Fruit fly (Drosophila melanogaster): ENCODE results near the gene Tango10.

Tango10 gene

dm6 chrX:11685918-11686640 lies 34.0 kb upstream of the Tango10 start (continued):
- TF ChIP-seq salm (tag; optimal IDR thresholded peaks at IDR 0.05) (peak; percentile 20), Neu2 (GFP tag; optimal IDR thresholded peaks at IDR 0.05; ENCODE audit: borderline replicate concordance) (no peak), run (tag; optimal IDR thresholded peaks at IDR 0.05) (peak; percentile 29), Sry-β (GFP tag; optimal IDR thresholded peaks at IDR 0.05) (peak; percentile 25), her (GFP tag; optimal IDR thresholded peaks at IDR 0.05) (peak; percentile 51), ems (GFP tag; optimal IDR thresholded peaks at IDR 0.05) (no peak), CG6272 (GFP tag; IDR thresholded peaks at IDR 0.05) (no peak), dati (GFP tag; IDR thresholded peaks at IDR 0.05) (no peak), crc (GFP tag; optimal IDR thresholded peaks at IDR 0.05) (peak; percentile 6), CG43689 (GFP tag; IDR thresholded peaks at IDR 0.05) (no peak), CG30403 (GFP tag; optimal IDR thresholded peaks at IDR 0.05) (no peak), Bteb2 (GFP tag; optimal IDR thresholded peaks at IDR 0.05) (peak; percentile 16), CG11093 (GFP tag; IDR thresholded peaks at IDR 0.05) (no peak), Sin3A (optimal IDR thresholded peaks at IDR 0.05) (no peak), pita (GFP tag; optimal IDR thresholded peaks at IDR 0.05) (no peak), CG10565 (GFP tag; optimal IDR thresholded peaks at IDR 0.05) (no peak), CG1792 (GFP tag; optimal IDR thresholded peaks at IDR 0.05) (no peak)

- TF ChIP-seq CG7271 (tag; optimal IDR thresholded peaks at IDR 0.05): no peak
- peak; percentile 53 for TF ChIP-seq Blimp-1 (GFP tag; optimal IDR thresholded peaks at IDR 0.05)
- peak in 1 of 2 experiments; percentile 44 for TF ChIP-seq Hr78 (GFP tag; optimal IDR thresholded peaks at IDR 0.05)
- no peak for TF ChIP-seq sens (GFP tag)
- TF ChIP-seq H2.0 (GFP tag; IDR thresholded peaks at IDR 0.05): no peak
- peak; percentile 52 for TF ChIP-seq twi (tag; optimal IDR thresholded peaks at IDR 0.05)
- no peak for TF ChIP-seq rib (GFP tag; IDR thresholded peaks at IDR 0.05)
- TF ChIP-seq repo (GFP tag; optimal IDR thresholded peaks at IDR 0.05): no peak
- no peak for TF ChIP-seq NfI (GFP tag; optimal IDR thresholded peaks at IDR 0.05)
- no peak for TF ChIP-seq Aef1 (GFP tag; IDR thresholded peaks at IDR 0.05)
- TF ChIP-seq CG11247 (GFP tag; IDR thresholded peaks at IDR 0.05): no peak
- no peak for TF ChIP-seq NC2α (GFP tag; optimal IDR thresholded peaks at IDR 0.05)
- TF ChIP-seq CG8290 (GFP tag; optimal IDR thresholded peaks at IDR 0.05): no peak
- no peak for TF ChIP-seq CG8290 (tag; optimal IDR thresholded peaks at IDR 0.05)
- TF ChIP-seq sna (GFP tag; IDR thresholded peaks at IDR 0.05; ENCODE audit: partially characterized antibody): no peak
- no peak for TF ChIP-seq z (GFP tag; IDR thresholded peaks at IDR 0.05)
- no peak for TF ChIP-seq Sry-δ (GFP tag; optimal IDR thresholded peaks at IDR 0.05)
- peak; percentile 48 for TF ChIP-seq nom (GFP tag; optimal IDR thresholded peaks at IDR 0.05)
- no peak for TF ChIP-seq CG10209 (GFP tag; optimal IDR thresholded peaks at IDR 0.05)
- no peak for TF ChIP-seq Stat92E (GFP tag; optimal IDR thresholded peaks at IDR 0.05)
- peak; percentile 39 for TF ChIP-seq kni (GFP tag; optimal IDR thresholded peaks at IDR 0.05)
- TF ChIP-seq gem (tag; optimal IDR thresholded peaks at IDR 0.05): no peak
- no peak for TF ChIP-seq CkIIα-i1 (GFP tag; IDR thresholded peaks at IDR 0.05)
- no peak for TF ChIP-seq Dp (GFP tag; optimal IDR thresholded peaks at IDR 0.05)
- TF ChIP-seq E2f2 (GFP tag; IDR thresholded peaks at IDR 0.05): no peak
- TF ChIP-seq CG8388 (GFP tag; optimal IDR thresholded peaks at IDR 0.05): no peak
- TF ChIP-seq D19B (GFP tag; optimal IDR thresholded peaks at IDR 0.05): no peak
- no peak for TF ChIP-seq gt (GFP tag; IDR thresholded peaks at IDR 0.05)
- peak; percentile 77 for TF ChIP-seq crol (GFP tag; IDR thresholded peaks at IDR 0.05)
These were observed 33.4 kb upstream of the Tango10 start for dm6 chrX:11686675-11687074.
